Worm (Caenorhabditis elegans) whole organism, early embryonic: ENCODE results near the gene fipr-12.

Experiments used
- F13C5.2 ChIP-seq: sonication (generic microtip); optimal IDR thresholded peaks from 2 replicates; lab custom pipeline; 2017; ENCODE audit warnings: mild to moderate bottlenecking, missing genetic modification characterization, inconsistent platforms, missing compliant biosample characterization
- ama-1 ChIP-seq: fragments of 150-350 bp; optimal IDR thresholded peaks from 2 replicates; lab custom pipeline; 2014
- ceh-36 ChIP-seq: sonication (generic microtip); optimal IDR thresholded peaks from 2 replicates; lab custom pipeline; 2016; ENCODE audit warnings: missing genetic modification characterization, inconsistent platforms, missing compliant biosample characterization
- ets-7 ChIP-seq: sonication (generic microtip); optimal IDR thresholded peaks from 2 replicates; lab custom pipeline; 2016; ENCODE audit warnings: missing genotype, missing genetic modification characterization, missing compliant biosample characterization
- flt-1 ChIP-seq: fragments of 200-800 bp; sonication (Bioruptor generic); IDR thresholded peaks from 2 replicates; pipeline ENCODE4 v1.3.6; 2022; ENCODE audit warnings: missing genetic modification characterization, missing compliant biosample characterization
- hmg-4 ChIP-seq: fragments of 200-800 bp; sonication (Bioruptor generic); optimal IDR thresholded peaks from 2 replicates; lab custom pipeline; 2018; ENCODE audit warnings: mild to moderate bottlenecking, missing genetic modification characterization, missing compliant biosample characterization

DNA sequence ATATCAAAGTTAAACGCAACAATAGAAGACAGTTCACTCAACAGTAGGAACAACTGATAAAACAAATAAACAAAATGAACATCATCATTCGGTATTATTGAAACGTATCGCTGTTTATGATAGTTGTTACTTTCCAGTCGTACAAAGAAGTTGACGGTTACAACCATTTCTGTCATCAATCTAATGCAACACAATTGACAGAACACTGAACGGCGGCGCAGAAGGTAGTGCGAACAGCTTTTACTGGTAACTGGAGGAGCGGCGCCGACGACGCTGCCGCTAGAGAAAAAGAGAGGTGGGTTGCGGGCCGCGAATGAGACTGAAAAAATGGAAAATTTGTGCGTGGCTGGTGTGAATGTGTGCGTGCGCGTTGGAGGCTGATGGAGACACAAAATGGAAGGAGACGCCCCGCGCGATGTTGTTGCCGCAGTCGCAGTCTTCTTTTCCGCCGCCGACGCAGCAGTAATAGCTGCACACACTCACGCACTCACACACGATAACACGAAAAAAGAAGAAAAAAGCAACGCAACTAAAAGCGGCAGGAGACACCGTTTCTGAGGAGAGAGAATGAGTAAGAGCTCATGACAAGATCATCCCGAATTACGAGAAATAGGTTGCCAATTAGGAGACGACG lies 21.1 kb downstream of the fipr-12 start:
- TF ChIP-seq ama-1 (lab: Kevin White, UChicago) = no peak
- TF ChIP-seq ceh-36 (tag; lab: Kevin White, UChicago) = no peak
- TF ChIP-seq hmg-4 (GFP tag; lab: Kevin White, UChicago) = peak; percentile 31
- TF ChIP-seq F13C5.2 = no peak
- TF ChIP-seq flt-1 = no peak
- no peak for TF ChIP-seq ets-7
